Worm (Caenorhabditis elegans) whole organism, L1 larva: ENCODE measurements around the gene unc-6.

Experiments used
- C34B4.2 ChIP-seq: sonication (generic microtip); optimal IDR thresholded peaks from 2 replicates; lab custom pipeline; 2017; ENCODE audit warnings: mild to moderate bottlenecking, missing genetic modification characterization, missing compliant biosample characterization
- Y116A8C.19 ChIP-seq: sonication (generic microtip); optimal IDR thresholded peaks from 2 replicates; lab custom pipeline; 2016; ENCODE audit warnings: missing compliant biosample characterization, missing genetic modification characterization, borderline replicate concordance
- aly-2 ChIP-seq: fragments of 150-350 bp; optimal IDR thresholded peaks from 2 replicates; lab custom pipeline; 2014; ENCODE audit warnings: missing biosample characterization, missing genetic modification characterization
- blmp-1 ChIP-seq: fragments of 150-350 bp; optimal IDR thresholded peaks from 2 replicates; lab custom pipeline; 2014; ENCODE audit warnings: missing biosample characterization, missing genetic modification characterization
- efl-1 ChIP-seq, 4 experiments: fragments of 150-350 bp; optimal IDR thresholded peaks in 3 of 4; peaks in 1 of 4; 1 replicate in 1 of 4; 2 replicates in 3 of 4; lab custom pipeline; 2014; ENCODE audit warnings: missing biosample characterization in 2 of 4, missing genetic modification characterization in 2 of 4, missing genetic modification reagents in 2 of 4
- efl-3 ChIP-seq: fragments of 200-800 bp; sonication (Bioruptor generic); optimal IDR thresholded peaks from 2 replicates; lab custom pipeline; 2018; ENCODE audit warnings: mild to moderate bottlenecking, missing genetic modification characterization, missing compliant biosample characterization
- egl-13 ChIP-seq: sonication (generic microtip); optimal IDR thresholded peaks from 2 replicates; lab custom pipeline; 2016; ENCODE audit warnings: missing genotype, missing genetic modification reagents, missing genetic modification characterization, missing compliant biosample characterization
- elt-3 ChIP-seq, 6 experiments: fragments of 150-350 bp in 1 of 6; sonication (generic microtip); optimal IDR thresholded peaks; 2 replicates each; lab custom pipeline; 2017 to 2018; ENCODE audit warnings: missing biosample characterization in 6 of 6, missing genetic modification characterization in 6 of 6, inconsistent platforms in 1 of 6
- fos-1 ChIP-seq: fragments of 150-350 bp; optimal IDR thresholded peaks from 2 replicates; lab custom pipeline; 2014; ENCODE audit warnings: missing biosample characterization, missing genetic modification characterization
- hpl-2 ChIP-seq: fragments of 150-350 bp; optimal IDR thresholded peaks from 2 replicates; lab custom pipeline; 2014; ENCODE audit warnings: missing biosample characterization, missing genetic modification reagents, missing genetic modification characterization
- lin-14 ChIP-seq: fragments of 200-800 bp; sonication (Bioruptor generic); optimal IDR thresholded peaks from 2 replicates; lab custom pipeline; 2018; ENCODE audit warnings: mild to moderate bottlenecking, missing genetic modification characterization, moderate library complexity, missing compliant biosample characterization
- lin-35 ChIP-seq, 2 experiments: fragments of 150-350 bp; optimal IDR thresholded peaks; 2 replicates each; lab custom pipeline; 2014; ENCODE audit warnings: missing biosample characterization in 2 of 2, missing genetic modification characterization in 2 of 2, missing genetic modification reagents in 2 of 2
- lsy-2 ChIP-seq, 2 experiments: fragments of 150-350 bp; optimal IDR thresholded peaks; 2 replicates each; lab custom pipeline; 2014; ENCODE audit warnings: missing biosample characterization in 2 of 2, missing genetic modification characterization in 2 of 2
- mab-9 ChIP-seq: fragments of 200-800 bp; sonication (Bioruptor generic); IDR thresholded peaks from 2 replicates; pipeline ENCODE4 v1.3.6; 2022; ENCODE audit warnings: missing genetic modification reagents, missing genetic modification characterization, missing compliant biosample characterization
- mep-1 ChIP-seq: fragments of 150-350 bp; optimal IDR thresholded peaks from 2 replicates; lab custom pipeline; 2014; ENCODE audit warnings: missing biosample characterization, missing genetic modification characterization
- nhr-11 ChIP-seq: fragments of 150-350 bp; optimal IDR thresholded peaks from 2 replicates; lab custom pipeline; 2014; ENCODE audit warnings: missing biosample characterization, missing genetic modification characterization
- nhr-20 ChIP-seq: sonication (generic microtip); optimal IDR thresholded peaks from 2 replicates; lab custom pipeline; 2016; ENCODE audit warnings: mild to moderate bottlenecking, missing genetic modification characterization, missing compliant biosample characterization
- nhr-237 ChIP-seq: fragments of 150-350 bp; optimal IDR thresholded peaks from 2 replicates; lab custom pipeline; 2014; ENCODE audit warnings: missing biosample characterization, missing genetic modification characterization
- nhr-47 ChIP-seq: sonication (generic microtip); optimal IDR thresholded peaks from 2 replicates; lab custom pipeline; 2016; ENCODE audit warnings: mild to moderate bottlenecking, missing genetic modification characterization, moderate library complexity, missing compliant biosample characterization
- nhr-76 ChIP-seq: sonication (generic microtip); optimal IDR thresholded peaks from 2 replicates; lab custom pipeline; 2017; ENCODE audit warnings: missing biosample characterization, missing genetic modification characterization
- nhr-85 ChIP-seq: sonication (generic microtip); peaks from one replicate; lab custom pipeline; 2016; ENCODE audit warnings: missing genetic modification characterization, inconsistent platforms, missing compliant biosample characterization
- nhr-90 ChIP-seq: sonication (generic microtip); optimal IDR thresholded peaks from 2 replicates; lab custom pipeline; 2016; ENCODE audit warnings: mild to moderate bottlenecking, missing genetic modification characterization, missing compliant biosample characterization; ENCODE audit not compliant: poor library complexity
- sox-4 ChIP-seq: sonication (generic microtip); optimal IDR thresholded peaks from 2 replicates; lab custom pipeline; 2016; ENCODE audit warnings: missing genetic modification characterization, missing compliant biosample characterization
- swsn-7 ChIP-seq: sonication (generic microtip); optimal IDR thresholded peaks from 2 replicates; lab custom pipeline; 2016; ENCODE audit warnings: missing genetic modification characterization, missing compliant biosample characterization
- unc-130 ChIP-seq: fragments of 150-350 bp; optimal IDR thresholded peaks from 2 replicates; lab custom pipeline; 2017; ENCODE audit warnings: missing biosample characterization, missing genetic modification characterization, inconsistent platforms
- unc-98 ChIP-seq: fragments of 200-800 bp; sonication (Bioruptor generic); IDR thresholded peaks from 2 replicates; pipeline ENCODE4 v1.3.6; 2022; ENCODE audit warnings: missing genetic modification characterization, missing compliant biosample characterization
- vab-15 ChIP-seq: sonication (generic microtip); optimal IDR thresholded peaks from 2 replicates; lab custom pipeline; 2017; ENCODE audit warnings: missing genotype, mild to moderate bottlenecking, missing genetic modification characterization, missing compliant biosample characterization

unc-6 gene

DNA sequence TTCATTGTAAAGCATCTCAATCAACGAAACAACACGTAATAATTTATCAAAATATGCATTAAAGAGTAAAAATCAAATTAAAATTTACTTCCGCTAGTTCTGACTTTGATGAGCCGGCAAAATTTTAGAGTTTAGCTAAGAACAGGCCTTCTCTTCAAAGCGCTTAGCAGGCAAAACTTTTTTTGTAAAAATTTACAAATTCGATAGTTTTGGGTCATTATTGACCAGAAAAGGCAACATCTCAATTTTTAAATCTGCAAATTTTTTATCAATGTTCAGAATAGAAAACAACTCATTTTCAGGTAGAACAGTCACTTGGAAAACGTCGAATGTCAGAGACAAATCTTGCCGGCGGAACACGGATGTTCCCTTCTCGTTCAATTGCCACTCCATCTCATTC lies 48.3 kb downstream of the unc-6 start:
- TF ChIP-seq C34B4.2 (no peak), aly-2 (tag; lab: Kevin White, UChicago) (no peak), unc-98 (no peak), Y116A8C.19 (no peak), lin-35 (GFP tag; optimal IDR thresholded peaks at IDR 0.05; lab: Kevin White, UChicago) (no peak), unc-130 (tag; lab: Kevin White, UChicago) (no peak), nhr-47 (tag; lab: Kevin White, UChicago) (no peak), lsy-2 (tag; optimal IDR thresholded peaks at IDR 0.05; lab: Kevin White, UChicago) (no peak)

DNA sequence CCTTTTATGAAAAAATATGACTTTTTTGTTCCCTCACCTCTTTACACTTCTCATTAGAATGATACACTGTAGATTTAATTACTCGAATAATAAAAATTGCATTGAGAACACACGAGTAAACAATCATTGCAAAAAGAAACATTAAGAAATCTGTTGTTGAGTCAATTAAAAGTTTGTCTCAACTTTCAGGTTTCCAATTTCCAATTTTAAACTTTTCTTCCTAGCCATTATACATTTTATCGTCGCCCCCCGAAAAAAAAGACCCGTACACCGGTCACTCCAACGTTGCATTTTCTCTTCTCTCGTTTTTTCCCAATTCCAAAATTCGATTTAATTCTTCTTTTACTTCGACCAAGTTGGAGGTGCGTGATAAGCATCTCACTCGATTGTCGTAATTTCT lies 50.4 kb downstream of the unc-6 start, which contains the start of gene C16E9.1:
Gene C16E9.1 (plus strand): TSS at position 301 of the 400 bp plus-strand sequence.
- TF ChIP-seq hpl-2 (no peak), elt-3 (tag; optimal IDR thresholded peaks at IDR 0.05; lab: Kevin White, UChicago) (peak in 1 of 6 experiments; percentile 33), lin-14 (peak; percentile 0), blmp-1 (tag; lab: Kevin White, UChicago) (peak; percentile 66)

ce11 chrX:6940775-6941174 lies 51.3 kb downstream of the unc-6 start:
- TF ChIP-seq elt-3 (tag; optimal IDR thresholded peaks at IDR 0.05; lab: Kevin White, UChicago) (peak in 1 of 6 experiments; percentile 14), aly-2 (tag; lab: Kevin White, UChicago) (no peak), blmp-1 (tag; lab: Kevin White, UChicago) (peak; percentile 24)

DNA sequence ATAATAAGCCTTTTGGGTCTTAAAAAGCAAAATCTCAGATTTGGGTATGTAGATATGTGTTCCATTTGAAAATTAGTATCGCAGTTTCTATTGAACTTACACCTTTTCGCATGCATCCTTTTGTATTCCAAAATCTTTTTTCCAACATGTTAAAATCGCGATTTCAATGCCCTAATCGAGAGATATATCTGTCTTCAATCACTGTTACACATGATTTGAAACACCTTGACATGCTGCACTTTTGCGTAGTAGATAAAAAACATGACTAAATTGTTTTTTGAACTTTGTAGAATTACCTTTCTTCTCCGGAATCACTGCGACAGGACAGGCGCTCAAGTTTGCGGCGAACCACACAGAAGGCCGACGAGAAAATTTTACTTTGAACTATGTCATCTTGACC lies 52.2 kb downstream of the unc-6 start:
- TF ChIP-seq fos-1 (tag; lab: Kevin White, UChicago), result no peak
- TF ChIP-seq nhr-85 (tag; lab: Kevin White, UChicago), result peak; percentile 25
- no peak for TF ChIP-seq swsn-7 (tag; lab: Kevin White, UChicago)
- no peak for TF ChIP-seq efl-3
- TF ChIP-seq mab-9 (GFP tag; lab: Robert Waterston, UW), result no peak
- TF ChIP-seq sox-4 (tag; lab: Kevin White, UChicago), result no peak
- no peak for TF ChIP-seq vab-15 (tag; lab: Kevin White, UChicago)
- peak; percentile 29 for TF ChIP-seq nhr-20
- TF ChIP-seq nhr-76 (tag; lab: Kevin White, UChicago), result no peak
- no peak for TF ChIP-seq egl-13 (tag; lab: Kevin White, UChicago)
- no peak for TF ChIP-seq nhr-237 (tag; lab: Kevin White, UChicago)
- peak; percentile 75 for TF ChIP-seq blmp-1 (tag; lab: Kevin White, UChicago)
- TF ChIP-seq lin-14, result peak; percentile 41
- TF ChIP-seq efl-1 (optimal IDR thresholded peaks at IDR 0.05; lab: Kevin White, UChicago), result no peak
- no peak for TF ChIP-seq efl-1 (GFP tag; optimal IDR thresholded peaks at IDR 0.05 in 1 of 2; lab: Kevin White, UChicago)
- peak; percentile 10 for TF ChIP-seq mep-1
- no peak for TF ChIP-seq nhr-11 (tag; lab: Kevin White, UChicago)
- no peak for TF ChIP-seq nhr-90 (tag; lab: Kevin White, UChicago)
- no peak for TF ChIP-seq lin-35 (GFP tag; optimal IDR thresholded peaks at IDR 0.05; lab: Kevin White, UChicago)
- peak in 2 of 6 experiments; percentile 37 to 42 for TF ChIP-seq elt-3 (tag; optimal IDR thresholded peaks at IDR 0.05; lab: Kevin White, UChicago)
